Worm (Caenorhabditis elegans): Measurements from ENCODE around the gene C25G4.3.

- TF ChIP-seq nhr-41 (GFP tag; IDR thresholded peaks at IDR 0.05) (no peak), ceh-20 (GFP tag; IDR thresholded peaks at IDR 0.05) (no peak), nhr-25 (tag; optimal IDR thresholded peaks at IDR 0.05; ENCODE audit: borderline replicate concordance, insufficient read depth) (no peak), ceh-82 (tag; optimal IDR thresholded peaks at IDR 0.05) (no peak), spr-3 (GFP tag; optimal IDR thresholded peaks at IDR 0.05) (no peak), snpc-4 (tag; optimal IDR thresholded peaks at IDR 0.05) (no peak), unc-39 (tag; optimal IDR thresholded peaks at IDR 0.05) (no peak), zip-2 (tag; optimal IDR thresholded peaks at IDR 0.05) (no peak), jun-1 (tag; optimal IDR thresholded peaks at IDR 0.05) (no peak)
Measured at ce11 chrIV:12432340-12432739, 13.3 kb downstream of the C25G4.3 start, which contains the start of gene clec-184.
